Worm (Caenorhabditis elegans) whole organism, late embryonic: ENCODE data around the gene srt-17.
A peak's percentile ranks its signal among the peaks of the same experiment; 100 is the strongest.
"Not testable (repeated sequence)": the region's sequence is repeated elsewhere in the genome, so short reads cannot be mapped to it uniquely, and the experiment has no call there.

Experiments
- C08G9.2 ChIP-seq: sonication (generic microtip); optimal IDR thresholded peaks from 2 replicates; lab custom pipeline; 2016; ENCODE audit warnings: mild to moderate bottlenecking, missing genetic modification characterization, moderate library complexity, missing compliant biosample characterization
- K02D7.2 ChIP-seq: sonication (generic microtip); optimal IDR thresholded peaks from 2 replicates; lab custom pipeline; 2017; ENCODE audit warnings: mild to moderate bottlenecking, missing genetic modification characterization, missing compliant biosample characterization
- ahr-1 ChIP-seq: sonication (generic microtip); optimal IDR thresholded peaks from 2 replicates; lab custom pipeline; 2016; ENCODE audit warnings: missing genetic modification characterization, missing compliant biosample characterization
- ama-1 ChIP-seq: fragments of 150-350 bp; optimal IDR thresholded peaks from 2 replicates; lab custom pipeline; 2014
- ceh-18 ChIP-seq: sonication (generic microtip); optimal IDR thresholded peaks from 2 replicates; lab custom pipeline; 2016; ENCODE audit warnings: missing genetic modification characterization, missing compliant biosample characterization
- ceh-19 ChIP-seq: fragments of 200-800 bp; sonication (Bioruptor generic); optimal IDR thresholded peaks from 2 replicates; lab custom pipeline; 2018; ENCODE audit warnings: mild to moderate bottlenecking, missing genetic modification characterization, missing compliant biosample characterization
- ceh-30 ChIP-seq: fragments of 150-350 bp; optimal IDR thresholded peaks from 2 replicates; lab custom pipeline; 2014; ENCODE audit warnings: missing biosample characterization, missing genetic modification characterization
- ceh-34 ChIP-seq: sonication (generic microtip); optimal IDR thresholded peaks from 2 replicates; lab custom pipeline; 2016; ENCODE audit warnings: mild to moderate bottlenecking, missing genetic modification characterization, missing compliant biosample characterization
- ceh-45 ChIP-seq: fragments of 200-800 bp; sonication (Bioruptor generic); IDR thresholded peaks from 2 replicates; pipeline ENCODE4 v1.3.6; 2022; ENCODE audit warnings: missing genetic modification reagents, missing genetic modification characterization, missing compliant biosample characterization
- ceh-48 ChIP-seq: sonication (generic microtip); optimal IDR thresholded peaks from 2 replicates; lab custom pipeline; 2016; ENCODE audit warnings: missing genetic modification characterization, inconsistent platforms, missing compliant biosample characterization
- che-1 ChIP-seq: sonication (generic microtip); optimal IDR thresholded peaks from 2 replicates; lab custom pipeline; 2016; ENCODE audit warnings: mild to moderate bottlenecking, missing genetic modification characterization, missing compliant biosample characterization
- dmd-4 ChIP-seq: sonication (generic microtip); optimal IDR thresholded peaks from 2 replicates; lab custom pipeline; 2016; ENCODE audit warnings: borderline replicate concordance, missing genetic modification characterization, missing compliant biosample characterization
- elt-2 ChIP-seq: sonication (generic microtip); optimal IDR thresholded peaks from 2 replicates; lab custom pipeline; 2016; ENCODE audit warnings: missing genetic modification reagents, missing genetic modification characterization, missing compliant biosample characterization
- elt-4 ChIP-seq: sonication (generic microtip); optimal IDR thresholded peaks from 2 replicates; lab custom pipeline; 2016; ENCODE audit warnings: missing genetic modification characterization, missing compliant biosample characterization
- ets-4 ChIP-seq: sonication (generic microtip); optimal IDR thresholded peaks from 2 replicates; lab custom pipeline; 2016; ENCODE audit warnings: missing genetic modification characterization, missing compliant biosample characterization
- fax-1 ChIP-seq: sonication (generic microtip); optimal IDR thresholded peaks from 2 replicates; lab custom pipeline; 2016; ENCODE audit warnings: missing genotype, missing genetic modification characterization, missing compliant biosample characterization
- fkh-10 ChIP-seq: fragments of 150-350 bp; optimal IDR thresholded peaks from 2 replicates; lab custom pipeline; 2014; ENCODE audit warnings: missing biosample characterization, missing genetic modification reagents, missing genetic modification characterization
- fkh-6 ChIP-seq: sonication (generic microtip); optimal IDR thresholded peaks from 2 replicates; lab custom pipeline; 2016; ENCODE audit warnings: missing genetic modification characterization, missing compliant biosample characterization
- hlh-8 ChIP-seq: sonication (generic microtip); optimal IDR thresholded peaks from 2 replicates; lab custom pipeline; 2016; ENCODE audit warnings: missing genotype, missing genetic modification characterization, missing compliant biosample characterization
- lin-11 ChIP-seq: fragments of 200-800 bp; sonication (Bioruptor generic); optimal IDR thresholded peaks from 2 replicates; lab custom pipeline; 2018; ENCODE audit warnings: mild to moderate bottlenecking, missing genetic modification characterization, missing compliant biosample characterization
- madf-2 ChIP-seq: sonication (generic microtip); optimal IDR thresholded peaks from 2 replicates; lab custom pipeline; 2017; ENCODE audit warnings: missing genetic modification characterization, missing compliant biosample characterization
- nfya-1 ChIP-seq: sonication (generic microtip); optimal IDR thresholded peaks from 2 replicates; lab custom pipeline; 2017; ENCODE audit warnings: missing genetic modification characterization, mild to moderate bottlenecking, missing compliant biosample characterization, antibody characterized with exemption, moderate library complexity
- pax-1 ChIP-seq: fragments of 150-350 bp; optimal IDR thresholded peaks from 2 replicates; lab custom pipeline; 2014; ENCODE audit warnings: missing biosample characterization, missing genetic modification characterization
- pha-2 ChIP-seq: sonication (generic microtip); optimal IDR thresholded peaks from 2 replicates; lab custom pipeline; 2017; ENCODE audit warnings: mild to moderate bottlenecking, missing genetic modification characterization, missing compliant biosample characterization
- pha-4 ChIP-seq: fragments of 150-350 bp; optimal IDR thresholded peaks from 2 replicates; lab custom pipeline; 2018; ENCODE audit warnings: missing biosample characterization, missing genetic modification reagents, missing genetic modification characterization
- pros-1 ChIP-seq: fragments of 150-350 bp; optimal IDR thresholded peaks from 2 replicates; lab custom pipeline; 2014; ENCODE audit warnings: missing biosample characterization, missing genetic modification reagents, missing genetic modification characterization
- ref-2 ChIP-seq: sonication (generic microtip); optimal IDR thresholded peaks from 2 replicates; lab custom pipeline; 2016; ENCODE audit warnings: missing genetic modification characterization, missing compliant biosample characterization
- syd-9 ChIP-seq: sonication (generic microtip); optimal IDR thresholded peaks from 2 replicates; lab custom pipeline; 2016; ENCODE audit warnings: mild to moderate bottlenecking, missing genetic modification characterization, moderate library complexity, missing compliant biosample characterization
- tbx-2 ChIP-seq: sonication (generic microtip); optimal IDR thresholded peaks from 2 replicates; lab custom pipeline; 2016; ENCODE audit warnings: missing genetic modification characterization, missing compliant biosample characterization
- ttx-3 ChIP-seq: sonication (generic microtip); optimal IDR thresholded peaks from 2 replicates; lab custom pipeline; 2016; ENCODE audit warnings: missing genetic modification reagents, missing genetic modification characterization, missing compliant biosample characterization
- unc-3 ChIP-seq, 2 experiments: fragments of 200-800 bp in 1 of 2; sonication (Bioruptor generic) in 1 of 2; sonication (generic microtip) in 1 of 2; conservative IDR thresholded peaks in 1 of 2; optimal IDR thresholded peaks in 1 of 2; 2 replicates each; pipeline versions ENCODE4 v1.3.6 to Lab custom; 2016 to 2022; ENCODE audit warnings: missing compliant biosample characterization in 2 of 2, missing genetic modification characterization in 2 of 2, missing genetic modification reagents in 1 of 2
- zip-5 ChIP-seq: sonication (generic microtip); optimal IDR thresholded peaks from 2 replicates; lab custom pipeline; 2016; ENCODE audit warnings: missing genetic modification characterization, missing compliant biosample characterization

srt-17 gene

ce11 chrV:660210-660609, 35.4 kb upstream of the srt-17 start, which contains the start of gene F31F4.17:
Gene F31F4.17 (minus strand): TSS chrV:660310.
- TF ChIP-seq zip-5: no peak
- TF ChIP-seq ahr-1: no peak
- no peak for TF ChIP-seq ttx-3 (tag; lab: Kevin White, UChicago)
- TF ChIP-seq ama-1 (lab: Kevin White, UChicago): no peak

ce11 chrV:658140-658539, 33.3 kb upstream of the srt-17 start:
- 0 out of 2 replicates have a peak, but pooled peaks have one; percentile 49 for TF ChIP-seq unc-3 (GFP tag; conservative IDR thresholded peaks at IDR 0.05; lab: Robert Waterston, UW)
- not testable (repeated sequence) for TF ChIP-seq unc-3 (tag; optimal IDR thresholded peaks at IDR 0.05; lab: Kevin White, UChicago)

ce11 chrV:657678-658077, 32.9 kb upstream of the srt-17 start, which contains the start of gene srh-246:
Gene srh-246 (minus strand): TSS chrV:657778.
- TF ChIP-seq unc-3 (GFP tag; conservative IDR thresholded peaks at IDR 0.05; lab: Robert Waterston, UW) (no peak), unc-3 (tag; optimal IDR thresholded peaks at IDR 0.05; lab: Kevin White, UChicago) (no peak), ets-4 (no peak), ahr-1 (no peak), ceh-30 (tag; lab: Kevin White, UChicago) (no peak), ref-2 (tag; lab: Kevin White, UChicago) (no peak), madf-2 (tag; lab: Kevin White, UChicago) (no peak), ceh-45 (GFP tag; lab: Robert Waterston, UW) (no peak), pha-4 (no peak), fax-1 (tag; lab: Kevin White, UChicago) (no peak), che-1 (tag; lab: Kevin White, UChicago) (no peak), C08G9.2 (tag; lab: Kevin White, UChicago) (no peak), ceh-18 (tag; lab: Kevin White, UChicago) (no peak), fkh-6 (no peak), ceh-34 (tag; lab: Kevin White, UChicago) (no peak), lin-11 (tag; lab: Kevin White, UChicago) (no peak), syd-9 (tag; lab: Kevin White, UChicago) (no peak), elt-4 (tag; lab: Kevin White, UChicago) (no peak), elt-2 (tag; lab: Kevin White, UChicago) (no peak)

ce11 chrV:655823-656222, 31.0 kb upstream of the srt-17 start, which contains the start of gene srh-245:
Gene srh-245 (minus strand): TSS chrV:655923.
- TF ChIP-seq tbx-2 (tag; lab: Kevin White, UChicago): no peak
- TF ChIP-seq fkh-10 (GFP tag; lab: Kevin White, UChicago): no peak
- TF ChIP-seq ttx-3 (tag; lab: Kevin White, UChicago): no peak

- TF ChIP-seq pax-1 (tag; lab: Kevin White, UChicago) (no peak), dmd-4 (tag; lab: Kevin White, UChicago) (no peak), syd-9 (tag; lab: Kevin White, UChicago) (no peak), pha-2 (no peak), ahr-1 (no peak), madf-2 (tag; lab: Kevin White, UChicago) (no peak)
Measured at ce11 chrV:654402-654801, 29.6 kb upstream of the srt-17 start, which contains the start of gene srj-6. Gene srj-6 (minus strand): TSS chrV:654502.

- TF ChIP-seq ceh-18 (tag; lab: Kevin White, UChicago) (no peak), madf-2 (tag; lab: Kevin White, UChicago) (no peak), hlh-8 (no peak), pros-1 (tag; lab: Kevin White, UChicago) (no peak), syd-9 (tag; lab: Kevin White, UChicago) (no peak), ceh-19 (no peak), ama-1 (lab: Kevin White, UChicago) (no peak), K02D7.2 (tag; lab: Kevin White, UChicago) (no peak), nfya-1 (tag; lab: Kevin White, UChicago) (no peak), ttx-3 (tag; lab: Kevin White, UChicago) (no peak), ceh-48 (tag; lab: Kevin White, UChicago) (no peak)
- TF ChIP-seq, all 69 proteins: peak for 0
Measured at ce11 chrV:652940-653339, 28.1 kb upstream of the srt-17 start, which contains the start of gene srj-5. Gene srj-5 (minus strand): TSS chrV:653040.
